Fruit fly (Drosophila melanogaster): ENCODE results near the gene Dora.

The Dora gene

dm6 chrX:18929946-18930562 lies 66.3 kb downstream of the Dora start, which contains the start of gene CG43759:
Gene CG43759 (plus strand): TSS chrX:18930335.
- TF ChIP-seq CG17801 (GFP tag; optimal IDR thresholded peaks at IDR 0.05; ENCODE audit: partially characterized antibody) = no peak

DNA sequence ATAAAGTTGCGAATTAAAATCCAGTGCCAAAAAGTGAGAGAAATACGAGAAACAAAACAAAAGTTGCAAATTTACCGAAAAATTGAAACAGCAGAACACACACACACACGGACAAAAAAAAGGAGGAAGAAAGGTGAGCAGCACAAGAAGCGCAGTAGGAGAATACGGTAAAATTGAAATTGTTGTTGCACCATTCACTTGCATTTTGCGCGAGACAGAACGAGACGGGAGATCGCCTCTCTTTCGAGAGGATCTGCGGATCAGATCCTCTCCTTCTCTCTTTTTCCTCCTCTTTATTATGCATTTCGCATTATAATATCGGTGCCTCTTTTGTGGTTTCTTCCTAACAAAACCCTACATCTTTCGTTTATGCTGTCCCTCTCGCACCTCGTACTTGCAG lies 67.1 kb downstream of the Dora start:
- TF ChIP-seq CG17801 (GFP tag; optimal IDR thresholded peaks at IDR 0.05; ENCODE audit: partially characterized antibody) = no peak

DNA sequence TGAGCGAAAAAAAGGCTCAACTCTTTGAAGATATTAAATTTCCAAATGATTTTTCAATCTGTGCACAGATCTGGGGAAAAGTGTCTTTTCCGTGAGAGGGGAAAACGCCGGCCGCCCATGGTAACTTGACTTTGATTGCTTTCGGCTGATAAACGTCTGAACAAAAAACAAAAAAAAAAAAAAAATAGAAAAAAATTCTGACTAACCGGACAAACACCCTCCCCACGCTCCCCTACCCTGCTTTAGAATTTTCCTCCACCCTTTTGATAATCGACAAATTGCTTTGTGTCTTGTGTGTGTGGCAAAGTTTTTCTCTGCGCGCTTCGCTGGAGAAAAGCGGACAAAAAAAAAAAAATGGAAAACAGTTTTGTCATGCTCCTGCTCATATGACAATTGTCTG lies 69.7 kb downstream of the Dora start:
- no peak for TF ChIP-seq CG17801 (GFP tag; optimal IDR thresholded peaks at IDR 0.05; ENCODE audit: partially characterized antibody)
